Worm (Caenorhabditis elegans): ENCODE results near the gene ets-4.

ce11 chrX:6518537-6518936 is at the start of gene ets-4:
- TF ChIP-seq ama-1 (optimal IDR thresholded peaks at IDR 0.05) (no peak), nfya-1 (tag; optimal IDR thresholded peaks at IDR 0.05) (no peak), ceh-9 (tag; optimal IDR thresholded peaks at IDR 0.05) (no peak), nhr-232 (tag; optimal IDR thresholded peaks at IDR 0.05) (no peak), hlh-8 (tag; optimal IDR thresholded peaks at IDR 0.05) (no peak)
